Worm (Caenorhabditis elegans) whole organism, L1 larva: Measurements from ENCODE around the gene C14A4.7.

ENCODE experiments used
- C04F5.9 ChIP-seq: sonication (generic microtip); optimal IDR thresholded peaks from 2 replicates; lab custom pipeline; 2016; ENCODE audit warnings: missing genetic modification characterization, missing compliant biosample characterization
- C16A3.4 ChIP-seq: fragments of 150-350 bp; optimal IDR thresholded peaks from 2 replicates; lab custom pipeline; 2014; ENCODE audit warnings: missing biosample characterization, missing genetic modification characterization
- F16B12.6 ChIP-seq: fragments of 150-350 bp; optimal IDR thresholded peaks from 2 replicates; lab custom pipeline; 2014; ENCODE audit warnings: missing biosample characterization, missing genetic modification characterization
- Y116A8C.19 ChIP-seq: sonication (generic microtip); optimal IDR thresholded peaks from 2 replicates; lab custom pipeline; 2016; ENCODE audit warnings: missing compliant biosample characterization, missing genetic modification characterization, borderline replicate concordance
- aly-2 ChIP-seq: fragments of 150-350 bp; optimal IDR thresholded peaks from 2 replicates; lab custom pipeline; 2014; ENCODE audit warnings: missing biosample characterization, missing genetic modification characterization
- ama-1 ChIP-seq: fragments of 150-350 bp; optimal IDR thresholded peaks from 2 replicates; lab custom pipeline; 2014
- blmp-1 ChIP-seq: fragments of 150-350 bp; optimal IDR thresholded peaks from 2 replicates; lab custom pipeline; 2014; ENCODE audit warnings: missing biosample characterization, missing genetic modification characterization
- ceh-63 ChIP-seq: fragments of 200-800 bp; sonication (Bioruptor generic); optimal IDR thresholded peaks from 2 replicates; lab custom pipeline; 2018; ENCODE audit warnings: mild to moderate bottlenecking, missing genetic modification characterization, missing compliant biosample characterization
- ceh-82 ChIP-seq, 3 experiments: fragments of 150-350 bp in 1 of 3; sonication (generic microtip) in 2 of 3; optimal IDR thresholded peaks; 2 replicates each; lab custom pipeline; 2014 to 2017; ENCODE audit warnings: missing biosample characterization in 3 of 3, missing genetic modification characterization in 3 of 3
- ceh-88 ChIP-seq: fragments of 200-800 bp; sonication (Bioruptor generic); IDR thresholded peaks from 2 replicates; pipeline ENCODE4 v1.3.6; 2022; ENCODE audit warnings: missing genetic modification characterization, missing compliant biosample characterization
- dpl-1 ChIP-seq, 3 experiments: fragments of 150-350 bp in 2 of 3; sonication (generic microtip) in 1 of 3; optimal IDR thresholded peaks; 2 replicates each; lab custom pipeline; 2014 to 2017; ENCODE audit warnings: missing biosample characterization in 3 of 3, missing genetic modification characterization in 3 of 3, missing genetic modification reagents in 3 of 3
- efl-1 ChIP-seq, 4 experiments: fragments of 150-350 bp; optimal IDR thresholded peaks in 3 of 4; peaks in 1 of 4; 1 replicate in 1 of 4; 2 replicates in 3 of 4; lab custom pipeline; 2014; ENCODE audit warnings: missing biosample characterization in 2 of 4, missing genetic modification characterization in 2 of 4, missing genetic modification reagents in 2 of 4
- egl-13 ChIP-seq: sonication (generic microtip); optimal IDR thresholded peaks from 2 replicates; lab custom pipeline; 2016; ENCODE audit warnings: missing genotype, missing genetic modification reagents, missing genetic modification characterization, missing compliant biosample characterization
- elt-3 ChIP-seq, 6 experiments: fragments of 150-350 bp in 1 of 6; sonication (generic microtip); optimal IDR thresholded peaks; 2 replicates each; lab custom pipeline; 2017 to 2018; ENCODE audit warnings: missing biosample characterization in 6 of 6, missing genetic modification characterization in 6 of 6, inconsistent platforms in 1 of 6
- fkh-8 ChIP-seq: sonication (generic microtip); optimal IDR thresholded peaks from 2 replicates; lab custom pipeline; 2016; ENCODE audit warnings: mild to moderate bottlenecking, missing genetic modification characterization, missing compliant biosample characterization
- fos-1 ChIP-seq: fragments of 150-350 bp; optimal IDR thresholded peaks from 2 replicates; lab custom pipeline; 2014; ENCODE audit warnings: missing biosample characterization, missing genetic modification characterization
- grh-1 ChIP-seq: fragments of 200-800 bp; sonication (Bioruptor generic); IDR thresholded peaks from 2 replicates; pipeline ENCODE4 v1.3.6; 2022; ENCODE audit warnings: missing genetic modification reagents, missing genetic modification characterization, missing compliant biosample characterization
- hlh-17 ChIP-seq: fragments of 200-800 bp; sonication (Bioruptor generic); optimal IDR thresholded peaks from 2 replicates; lab custom pipeline; 2018; ENCODE audit warnings: missing genetic modification characterization, mild to moderate bottlenecking, missing compliant biosample characterization, moderate library complexity, borderline replicate concordance
- hlh-4 ChIP-seq: sonication (generic microtip); optimal IDR thresholded peaks from 2 replicates; lab custom pipeline; 2016; ENCODE audit warnings: mild to moderate bottlenecking, missing genetic modification characterization, missing compliant biosample characterization
- hpl-2 ChIP-seq: fragments of 150-350 bp; optimal IDR thresholded peaks from 2 replicates; lab custom pipeline; 2014; ENCODE audit warnings: missing biosample characterization, missing genetic modification reagents, missing genetic modification characterization
- irx-1 ChIP-seq: sonication (generic microtip); optimal IDR thresholded peaks from 2 replicates; lab custom pipeline; 2016; ENCODE audit warnings: missing genetic modification characterization, missing compliant biosample characterization
- jun-1 ChIP-seq: fragments of 150-350 bp; optimal IDR thresholded peaks from 2 replicates; lab custom pipeline; 2014; ENCODE audit warnings: missing biosample characterization, missing genetic modification reagents, missing genetic modification characterization
- lin-14 ChIP-seq: fragments of 200-800 bp; sonication (Bioruptor generic); optimal IDR thresholded peaks from 2 replicates; lab custom pipeline; 2018; ENCODE audit warnings: mild to moderate bottlenecking, missing genetic modification characterization, moderate library complexity, missing compliant biosample characterization
- lin-39 ChIP-seq: fragments of 150-350 bp; optimal IDR thresholded peaks from 2 replicates; lab custom pipeline; 2014; ENCODE audit warnings: missing biosample characterization, missing genetic modification reagents, missing genetic modification characterization
- mep-1 ChIP-seq: fragments of 150-350 bp; optimal IDR thresholded peaks from 2 replicates; lab custom pipeline; 2014; ENCODE audit warnings: missing biosample characterization, missing genetic modification characterization
- nhr-12 ChIP-seq: sonication (generic microtip); optimal IDR thresholded peaks from 2 replicates; lab custom pipeline; 2017; ENCODE audit warnings: missing biosample characterization, missing genetic modification characterization
- nhr-237 ChIP-seq: fragments of 150-350 bp; optimal IDR thresholded peaks from 2 replicates; lab custom pipeline; 2014; ENCODE audit warnings: missing biosample characterization, missing genetic modification characterization
- nhr-28 ChIP-seq: fragments of 150-350 bp; optimal IDR thresholded peaks from 2 replicates; lab custom pipeline; 2014; ENCODE audit warnings: missing biosample characterization, missing genetic modification characterization
- nhr-47 ChIP-seq: sonication (generic microtip); optimal IDR thresholded peaks from 2 replicates; lab custom pipeline; 2016; ENCODE audit warnings: mild to moderate bottlenecking, missing genetic modification characterization, moderate library complexity, missing compliant biosample characterization
- nhr-76 ChIP-seq: sonication (generic microtip); optimal IDR thresholded peaks from 2 replicates; lab custom pipeline; 2017; ENCODE audit warnings: missing biosample characterization, missing genetic modification characterization
- nhr-85 ChIP-seq: sonication (generic microtip); peaks from one replicate; lab custom pipeline; 2016; ENCODE audit warnings: missing genetic modification characterization, inconsistent platforms, missing compliant biosample characterization
- pqm-1 ChIP-seq: sonication (generic microtip); optimal IDR thresholded peaks from 3 replicates; lab custom pipeline; 2017; ENCODE audit warnings: missing biosample characterization, missing genetic modification characterization
- skn-1 ChIP-seq: fragments of 150-350 bp; optimal IDR thresholded peaks from 2 replicates; lab custom pipeline; 2014; ENCODE audit warnings: missing biosample characterization, missing genetic modification characterization
- snpc-4 ChIP-seq: fragments of 150-350 bp; optimal IDR thresholded peaks from 2 replicates; lab custom pipeline; 2014; ENCODE audit warnings: missing biosample characterization, missing genetic modification characterization
- snu-23 ChIP-seq: sonication (generic microtip); optimal IDR thresholded peaks from 2 replicates; lab custom pipeline; 2016; ENCODE audit warnings: missing genetic modification characterization, missing compliant biosample characterization
- swsn-7 ChIP-seq: sonication (generic microtip); optimal IDR thresholded peaks from 2 replicates; lab custom pipeline; 2016; ENCODE audit warnings: missing genetic modification characterization, missing compliant biosample characterization
- tbx-2 ChIP-seq: sonication (generic microtip); optimal IDR thresholded peaks from 2 replicates; lab custom pipeline; 2016; ENCODE audit warnings: missing genetic modification characterization, missing compliant biosample characterization
- unc-86 ChIP-seq: sonication (generic microtip); optimal IDR thresholded peaks from 2 replicates; lab custom pipeline; 2016; ENCODE audit warnings: missing genetic modification characterization, missing compliant biosample characterization
- unc-98 ChIP-seq: fragments of 200-800 bp; sonication (Bioruptor generic); IDR thresholded peaks from 2 replicates; pipeline ENCODE4 v1.3.6; 2022; ENCODE audit warnings: missing genetic modification characterization, missing compliant biosample characterization
- vab-15 ChIP-seq: sonication (generic microtip); optimal IDR thresholded peaks from 2 replicates; lab custom pipeline; 2017; ENCODE audit warnings: missing genotype, mild to moderate bottlenecking, missing genetic modification characterization, missing compliant biosample characterization
- xbp-1 ChIP-seq: sonication (generic microtip); optimal IDR thresholded peaks from 2 replicates; lab custom pipeline; 2016; ENCODE audit warnings: missing genetic modification characterization, missing compliant biosample characterization
- zag-1 ChIP-seq: fragments of 150-350 bp; optimal IDR thresholded peaks from 2 replicates; lab custom pipeline; 2014; ENCODE audit warnings: missing biosample characterization, missing genetic modification characterization
- zip-4 ChIP-seq: fragments of 200-800 bp; sonication (Bioruptor generic); optimal IDR thresholded peaks from 2 replicates; lab custom pipeline; 2018; ENCODE audit warnings: mild to moderate bottlenecking, missing genetic modification characterization, moderate library complexity, missing compliant biosample characterization
- ztf-11 ChIP-seq, 2 experiments: sonication (generic microtip); optimal IDR thresholded peaks; 2 replicates each; lab custom pipeline; 2016 to 2017; ENCODE audit warnings: missing genetic modification characterization in 2 of 2, missing biosample characterization in 1 of 2, missing compliant biosample characterization in 1 of 2
- ztf-4 ChIP-seq: fragments of 150-350 bp; optimal IDR thresholded peaks from 2 replicates; lab custom pipeline; 2014; ENCODE audit warnings: missing biosample characterization, missing genetic modification characterization

C14A4.7 gene

ce11 chrII:10582318-10582717, 14.0 kb downstream of the C14A4.7 start, which contains the start of gene mrps-22:
TSS of gene mrps-22 (plus strand) at chrII:10582618.
- no peak for TF ChIP-seq jun-1 (tag; lab: Kevin White, UChicago)
- TF ChIP-seq unc-98 (GFP tag; lab: Robert Waterston, UW) = no peak
- TF ChIP-seq elt-3 (tag; optimal IDR thresholded peaks at IDR 0.05; lab: Kevin White, UChicago) = no peak
- no peak for TF ChIP-seq hpl-2 (GFP tag; lab: Kevin White, UChicago)
- no peak for TF ChIP-seq ztf-4 (tag; lab: Kevin White, UChicago)
- no peak for TF ChIP-seq egl-13 (tag; lab: Kevin White, UChicago)

ce11 chrII:10580833-10581232, 15.5 kb downstream of the C14A4.7 start, which contains the start of gene dap-3:
TSS of gene dap-3 (plus strand) at chrII:10581133.
- TF ChIP-seq dpl-1 (GFP tag; optimal IDR thresholded peaks at IDR 0.05; lab: Kevin White, UChicago) (no peak), nhr-12 (no peak), zip-4 (GFP tag; lab: Kevin White, UChicago) (no peak), xbp-1 (no peak), hlh-17 (GFP tag; lab: Kevin White, UChicago) (no peak), ztf-11 (tag; optimal IDR thresholded peaks at IDR 0.05; lab: Kevin White, UChicago) (no peak), hpl-2 (GFP tag; lab: Kevin White, UChicago) (no peak), skn-1 (tag; lab: Kevin White, UChicago) (no peak), ceh-88 (no peak), irx-1 (tag; lab: Kevin White, UChicago) (no peak), ama-1 (no peak), lin-14 (GFP tag; lab: Kevin White, UChicago) (no peak), nhr-76 (no peak), blmp-1 (tag; lab: Kevin White, UChicago) (no peak), snpc-4 (tag; lab: Kevin White, UChicago) (no peak), tbx-2 (tag; lab: Kevin White, UChicago) (no peak), ceh-82 (tag; optimal IDR thresholded peaks at IDR 0.05; lab: Kevin White, UChicago) (no peak), nhr-47 (no peak), nhr-28 (tag; lab: Kevin White, UChicago) (no peak), aly-2 (tag; lab: Kevin White, UChicago) (no peak)
- TF ChIP-seq, all 84 proteins: peak for 0

- TF ChIP-seq C04F5.9 (tag; lab: Kevin White, UChicago) = no peak
- TF ChIP-seq nhr-237 = no peak
- TF ChIP-seq ama-1 = no peak
- no peak for TF ChIP-seq C16A3.4
- TF ChIP-seq grh-1 (GFP tag; lab: Robert Waterston, UW) = no peak
- TF ChIP-seq ztf-4 (tag; lab: Kevin White, UChicago) = no peak
- no peak for TF ChIP-seq mep-1 (tag; lab: Kevin White, UChicago)
- TF ChIP-seq efl-1 (optimal IDR thresholded peaks at IDR 0.05; lab: Kevin White, UChicago) = no peak
- peak in 1 of 2 experiments; percentile 14 for TF ChIP-seq efl-1 (GFP tag; optimal IDR thresholded peaks at IDR 0.05 in 1 of 2; lab: Kevin White, UChicago)
- TF ChIP-seq, all 84 proteins: peak for 1
These were observed 16.7 kb downstream of the C14A4.7 start, which contains the start of gene dohh-1 for ce11 chrII:10579655-10580054. TSS of gene dohh-1 (plus strand) at chrII:10579955.

ce11 chrII:10578843-10579430, 17.4 kb downstream of the C14A4.7 start, which contains the start of gene rpb-6:
TSS of gene rpb-6 (plus strand) at chrII:10579380.
- TF ChIP-seq ceh-63 (no peak), efl-1 (optimal IDR thresholded peaks at IDR 0.05; lab: Kevin White, UChicago) (peak; percentile 37 to 87), efl-1 (GFP tag; optimal IDR thresholded peaks at IDR 0.05 in 1 of 2; lab: Kevin White, UChicago) (peak; percentile 87 to 99), F16B12.6 (tag; lab: Kevin White, UChicago) (no peak), nhr-28 (tag; lab: Kevin White, UChicago) (no peak), ceh-82 (tag; optimal IDR thresholded peaks at IDR 0.05; lab: Kevin White, UChicago) (no peak), fkh-8 (tag; lab: Kevin White, UChicago) (no peak), jun-1 (tag; lab: Kevin White, UChicago) (no peak), lin-39 (tag; lab: Kevin White, UChicago) (no peak), zag-1 (tag; lab: Kevin White, UChicago) (no peak), hlh-4 (tag; lab: Kevin White, UChicago) (no peak), snu-23 (GFP tag; lab: Kevin White, UChicago) (peak; percentile 17), snpc-4 (tag; lab: Kevin White, UChicago) (no peak), tbx-2 (tag; lab: Kevin White, UChicago) (no peak), elt-3 (tag; optimal IDR thresholded peaks at IDR 0.05; lab: Kevin White, UChicago) (peak in 1 of 6 experiments; percentile 2), egl-13 (tag; lab: Kevin White, UChicago) (no peak), swsn-7 (tag; lab: Kevin White, UChicago) (no peak), nhr-85 (tag; lab: Kevin White, UChicago) (no peak), pqm-1 (tag; lab: Kevin White, UChicago) (no peak), hlh-17 (GFP tag; lab: Kevin White, UChicago) (no peak), Y116A8C.19 (tag; lab: Kevin White, UChicago) (no peak), unc-98 (GFP tag; lab: Robert Waterston, UW) (no peak), C16A3.4 (peak; percentile 25), vab-15 (tag; lab: Kevin White, UChicago) (no peak), fos-1 (tag; lab: Kevin White, UChicago) (no peak), blmp-1 (tag; lab: Kevin White, UChicago) (peak; percentile 54), unc-86 (no peak), ceh-88 (no peak)
